Worm (Caenorhabditis elegans) whole organism, young adult: ENCODE results near the gene cyp-23A1.

Experiments used
- C06A6.2 ChIP-seq: fragments of 200-800 bp; sonication (Bioruptor generic); conservative IDR thresholded peaks from 2 replicates; pipeline ENCODE4 v1.3.6; 2022; ENCODE audit warnings: missing genetic modification characterization, missing compliant biosample characterization
- ama-1 ChIP-seq, 3 experiments: fragments of 150-350 bp in 1 of 3; sonication (generic microtip) in 2 of 3; optimal IDR thresholded peaks; 2 replicates each; lab custom pipeline; 2014 to 2018; ENCODE audit warnings: missing biosample characterization in 2 of 3, missing genetic modification characterization in 2 of 3, missing genetic modification reagents in 2 of 3
- attf-5 ChIP-seq: fragments of 200-800 bp; sonication (Bioruptor generic); optimal IDR thresholded peaks from 2 replicates; lab custom pipeline; 2018; ENCODE audit warnings: mild to moderate bottlenecking, missing genetic modification characterization, missing compliant biosample characterization
- cebp-1 ChIP-seq, 2 experiments: fragments of 200-800 bp in 1 of 2; sonication (Bioruptor generic) in 1 of 2; sonication (generic microtip) in 1 of 2; IDR thresholded peaks in 1 of 2; optimal IDR thresholded peaks in 1 of 2; 2 replicates each; pipeline versions ENCODE4 v1.3.6 to Lab custom; 2017 to 2022; ENCODE audit warnings: missing compliant biosample characterization in 2 of 2, missing genetic modification characterization in 2 of 2, mild to moderate bottlenecking in 1 of 2, missing genetic modification reagents in 1 of 2, moderate library complexity in 1 of 2
- ceh-58 ChIP-seq: fragments of 200-800 bp; sonication (Bioruptor generic); IDR thresholded peaks from 2 replicates; pipeline ENCODE4 v1.3.6; 2022; ENCODE audit warnings: missing genetic modification characterization, missing compliant biosample characterization
- dpl-1 ChIP-seq: fragments of 150-350 bp; optimal IDR thresholded peaks from 2 replicates; lab custom pipeline; 2014; ENCODE audit warnings: missing biosample characterization, missing genetic modification reagents, missing genetic modification characterization
- ekl-4 ChIP-seq: fragments of 200-800 bp; sonication (Bioruptor generic); IDR thresholded peaks from 2 replicates; pipeline ENCODE4 v1.3.6; 2022; ENCODE audit warnings: missing genetic modification reagents, missing genetic modification characterization, missing compliant biosample characterization
- hsf-1 ChIP-seq: fragments of 200-800 bp; sonication (Bioruptor generic); IDR thresholded peaks from 2 replicates; pipeline ENCODE4 v1.3.6; 2022; ENCODE audit warnings: missing genetic modification reagents, missing genetic modification characterization, missing compliant biosample characterization
- lin-35 ChIP-seq, 3 experiments: fragments of 150-350 bp in 2 of 3; sonication (generic microtip) in 1 of 3; optimal IDR thresholded peaks; 2 replicates each; lab custom pipeline; 2014 to 2018; ENCODE audit warnings: missing biosample characterization in 3 of 3, missing genetic modification characterization in 3 of 3, missing genetic modification reagents in 3 of 3
- nhr-179 ChIP-seq: sonication (generic microtip); optimal IDR thresholded peaks from 2 replicates; lab custom pipeline; 2016; ENCODE audit warnings: mild to moderate bottlenecking, missing genetic modification characterization, missing compliant biosample characterization
- pha-4 ChIP-seq: fragments of 150-350 bp; sonication (generic microtip); optimal IDR thresholded peaks from 2 replicates; lab custom pipeline; 2014; ENCODE audit warnings: missing biosample characterization, missing genetic modification reagents, missing genetic modification characterization
- sea-2 ChIP-seq: fragments of 200-800 bp; sonication (Bioruptor generic); IDR thresholded peaks from 2 replicates; pipeline ENCODE4 v1.3.6; 2022; ENCODE audit warnings: missing genetic modification characterization, missing compliant biosample characterization
- tbp1 ChIP-seq: fragments of 200-800 bp; sonication (Bioruptor generic); optimal IDR thresholded peaks from 2 replicates; lab custom pipeline; 2018; ENCODE audit warnings: mild to moderate bottlenecking, missing genetic modification characterization, missing compliant biosample characterization
- tlf-1 ChIP-seq: fragments of 200-800 bp; sonication (Bioruptor generic); optimal IDR thresholded peaks from 2 replicates; lab custom pipeline; 2018; ENCODE audit warnings: mild to moderate bottlenecking, missing genetic modification characterization, missing compliant biosample characterization

ce11 chrII:4462842-4463241 lies 49.2 kb upstream of the cyp-23A1 start:
- TF ChIP-seq dpl-1 (GFP tag; lab: Kevin White, UChicago) (no peak), cebp-1 (GFP tag; IDR thresholded peaks at IDR 0.05; lab: Robert Waterston, UW) (no peak), cebp-1 (tag; optimal IDR thresholded peaks at IDR 0.05; lab: Kevin White, UChicago) (no peak), pha-4 (no peak), tbp1 (GFP tag; lab: Kevin White, UChicago) (no peak), tlf-1 (no peak), hsf-1 (GFP tag; lab: Robert Waterston, UW) (no peak), ekl-4 (no peak), ceh-58 (GFP tag; lab: Robert Waterston, UW) (no peak), sea-2 (GFP tag; lab: Robert Waterston, UW) (no peak), nhr-179 (tag; lab: Kevin White, UChicago) (no peak), attf-5 (GFP tag; lab: Kevin White, UChicago) (no peak), lin-35 (GFP tag; optimal IDR thresholded peaks at IDR 0.05; lab: Kevin White, UChicago) (no peak), C06A6.2 (no peak), ama-1 (optimal IDR thresholded peaks at IDR 0.05; lab: Kevin White, UChicago) (no peak), ama-1 (GFP tag; optimal IDR thresholded peaks at IDR 0.05; lab: Kevin White, UChicago) (no peak)
